Fruit fly (Drosophila melanogaster): ENCODE results near the gene Nepl8.

Gene Nepl8

dm6 chr2L:16442620-16443019 lies 45.3 kb upstream of the Nepl8 start:
- TF ChIP-seq CG8319 (GFP tag; optimal IDR thresholded peaks at IDR 0.05) = no peak
- TF ChIP-seq svp (GFP tag) = peak; percentile 82

- TF ChIP-seq vri (GFP tag; optimal IDR thresholded peaks at IDR 0.05) = peak; percentile 67
- TF ChIP-seq fkh (GFP tag; optimal IDR thresholded peaks at IDR 0.05) = no peak
- peak; percentile 74 for TF ChIP-seq svp (GFP tag)
These were observed 42.9 kb upstream of the Nepl8 start, which contains the start of gene Idgf1 for dm6 chr2L:16445034-16445433. TSS of gene Idgf1 (plus strand) at chr2L:16445278.

DNA sequence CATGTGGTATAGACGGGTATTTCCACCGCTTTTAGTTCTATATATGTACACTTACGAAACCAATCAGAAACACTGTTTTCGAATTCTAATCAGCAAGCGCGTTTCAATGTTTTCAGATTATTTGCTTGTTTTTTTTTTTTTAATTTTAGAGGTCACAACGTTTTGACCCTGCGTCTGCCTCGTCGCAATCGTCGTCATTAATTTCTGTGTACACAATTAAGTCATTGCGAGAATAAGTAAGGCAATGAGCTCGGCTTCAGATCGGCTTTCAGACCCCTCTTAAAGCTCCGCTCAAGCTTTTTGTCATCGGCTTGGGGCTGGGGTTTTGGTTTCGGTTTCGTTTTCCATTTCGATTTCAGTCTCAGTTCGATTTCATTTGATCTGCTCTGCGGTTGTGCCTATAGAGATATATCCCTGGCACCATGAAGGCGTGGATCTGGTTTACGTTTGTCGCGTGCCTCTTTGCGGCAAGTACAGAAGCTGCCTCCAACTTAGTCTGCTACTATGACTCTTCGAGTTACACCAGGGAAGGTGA lies 40.9 kb upstream of the Nepl8 start, which contains the start of gene Idgf2:
Gene Idgf2, plus strand, starts transcription at position 356 of the 535 bp plus-strand sequence.
- TF ChIP-seq CG34406 (GFP tag; optimal IDR thresholded peaks at IDR 0.05) (no peak), vri (GFP tag; optimal IDR thresholded peaks at IDR 0.05) (peak; percentile 40), acj6 (GFP tag; optimal IDR thresholded peaks at IDR 0.05) (no peak), svp (GFP tag) (peak; percentile 96), Blimp-1 (GFP tag; optimal IDR thresholded peaks at IDR 0.05) (peak; percentile 72)

DNA sequence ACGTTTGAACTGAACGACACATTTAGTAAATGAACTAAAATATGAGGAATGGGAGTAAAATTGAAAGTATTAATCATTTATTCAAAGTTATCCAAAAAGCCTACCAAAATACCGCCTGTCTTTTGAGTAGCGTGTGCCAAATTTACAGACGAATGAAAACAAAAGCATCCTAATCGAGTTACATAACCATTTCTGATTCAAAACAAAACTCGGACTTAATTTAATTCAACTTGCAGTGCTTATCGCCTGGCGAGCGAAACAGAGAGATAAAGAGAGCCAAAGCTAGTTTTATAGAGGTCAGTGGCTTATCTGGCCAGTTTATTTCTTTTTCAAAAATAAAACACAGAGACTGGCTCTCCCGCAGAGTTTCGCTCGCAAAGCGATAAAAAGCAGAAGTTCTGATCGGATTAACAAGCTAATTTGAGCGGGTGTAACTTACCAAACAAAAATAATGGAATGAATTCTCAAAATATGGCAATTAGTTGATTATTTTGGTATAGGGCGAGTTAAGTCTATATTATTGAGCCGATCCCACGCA lies 40.0 kb upstream of the Nepl8 start:
- TF ChIP-seq CG8119 (GFP tag; IDR thresholded peaks at IDR 0.05) (no peak), svp (GFP tag) (peak; percentile 35), CG7368 (GFP tag; optimal IDR thresholded peaks at IDR 0.05) (no peak), vri (GFP tag; optimal IDR thresholded peaks at IDR 0.05) (peak; percentile 66), ss (GFP tag; optimal IDR thresholded peaks at IDR 0.05) (peak in 1 of 2 experiments; percentile 21), CG4318 (GFP tag; optimal IDR thresholded peaks at IDR 0.05) (no peak), Eip78C (GFP tag) (peak; percentile 19), Smox (GFP tag; optimal IDR thresholded peaks at IDR 0.05) (no peak), CG3032 (tag; optimal IDR thresholded peaks at IDR 0.05) (no peak), salr (GFP tag; optimal IDR thresholded peaks at IDR 0.05) (no peak), esn (GFP tag; optimal IDR thresholded peaks at IDR 0.05) (no peak), CG10669 (GFP tag; optimal IDR thresholded peaks at IDR 0.05) (peak; percentile 20), CG9139 (GFP tag; optimal IDR thresholded peaks at IDR 0.05) (no peak), fd85E (GFP tag; optimal IDR thresholded peaks at IDR 0.05) (no peak), CG16779 (tag; optimal IDR thresholded peaks at IDR 0.05) (no peak)

dm6 chr2L:16448451-16449206 lies 39.3 kb upstream of the Nepl8 start, which contains the start of gene CG5888:
TSS of gene CG5888 (minus strand) at chr2L:16448469.
- TF ChIP-seq CG6808 (GFP tag; optimal IDR thresholded peaks at IDR 0.05) = peak; percentile 60
- peak; percentile 94 for TF ChIP-seq CG8119 (GFP tag; IDR thresholded peaks at IDR 0.05)
- TF ChIP-seq fkh (GFP tag; optimal IDR thresholded peaks at IDR 0.05) = peak; percentile 11
- peak; percentile 31 for TF ChIP-seq lz (GFP tag; optimal IDR thresholded peaks at IDR 0.05)
- TF ChIP-seq fd59A (GFP tag; optimal IDR thresholded peaks at IDR 0.05) = peak; percentile 25
- TF ChIP-seq Hr38 (GFP tag; optimal IDR thresholded peaks at IDR 0.05) = no peak
- TF ChIP-seq cyc (GFP tag; optimal IDR thresholded peaks at IDR 0.05) = peak; percentile 6
- peak; percentile 87 for TF ChIP-seq CG34406 (GFP tag; optimal IDR thresholded peaks at IDR 0.05)
- TF ChIP-seq dsx (GFP tag; optimal IDR thresholded peaks at IDR 0.05; ENCODE audit: poor library complexity, severe bottlenecking) = peak; percentile 48
- TF ChIP-seq CG15336 (GFP tag; IDR thresholded peaks at IDR 0.05) = peak; percentile 93
- TF ChIP-seq Eip93F (GFP tag; optimal IDR thresholded peaks at IDR 0.05) = no peak
- TF ChIP-seq CG31627 (GFP tag; optimal IDR thresholded peaks at IDR 0.05) = peak; percentile 10
- peak; percentile 45 for TF ChIP-seq Sox14 (GFP tag; optimal IDR thresholded peaks at IDR 0.05)
- TF ChIP-seq CG7368 (GFP tag; optimal IDR thresholded peaks at IDR 0.05) = peak; percentile 49
- peak; percentile 83 for TF ChIP-seq CG16779 (tag; optimal IDR thresholded peaks at IDR 0.05)
- TF ChIP-seq spab (GFP tag; optimal IDR thresholded peaks at IDR 0.05) = peak; percentile 70
- peak; percentile 60 for TF ChIP-seq CG4318 (GFP tag; optimal IDR thresholded peaks at IDR 0.05)
- peak; percentile 65 for TF ChIP-seq Gug (GFP tag; IDR thresholded peaks at IDR 0.05)
- TF ChIP-seq OdsH (GFP tag; optimal IDR thresholded peaks at IDR 0.05) = peak; percentile 77
- TF ChIP-seq Eip75B (GFP tag; optimal IDR thresholded peaks at IDR 0.05) = peak; percentile 72
- peak; percentile 33 for TF ChIP-seq CG11762 (GFP tag; optimal IDR thresholded peaks at IDR 0.05; ENCODE audit: insufficient read depth)
- TF ChIP-seq Ets21C (GFP tag; optimal IDR thresholded peaks at IDR 0.05) = no peak
- TF ChIP-seq Met (GFP tag; optimal IDR thresholded peaks at IDR 0.05) = peak; percentile 69
- TF ChIP-seq CG32006 (GFP tag; optimal IDR thresholded peaks at IDR 0.05) = peak; percentile 91
- peak; percentile 66 for TF ChIP-seq dac (GFP tag; optimal IDR thresholded peaks at IDR 0.05)
- peak; percentile 16 for TF ChIP-seq Sox102F (GFP tag; optimal IDR thresholded peaks at IDR 0.05)
- peak; percentile 28 for TF ChIP-seq CG8319 (GFP tag; optimal IDR thresholded peaks at IDR 0.05)

Measured in whole organism, prepupa.